Fruit fly (Drosophila melanogaster) whole organism, pupa: ENCODE measurements around the gene CG1774.

Experiments
- CG13204 ChIP-seq: fragments of 200-800 bp; sonication (Bioruptor generic); optimal IDR thresholded peaks from 2 replicates; lab custom pipeline; 2018; ENCODE audit warnings: missing biosample characterization, mild to moderate bottlenecking, missing genetic modification characterization, moderate library complexity
- CG14655 ChIP-seq: fragments of 200-800 bp; sonication (Bioruptor generic); optimal IDR thresholded peaks from 3 replicates; lab custom pipeline; 2017; ENCODE audit warnings: mild to moderate bottlenecking, missing biosample characterization, missing genetic modification reagents, missing genetic modification characterization
- CG17806 ChIP-seq: fragments of 200-800 bp; sonication (Bioruptor generic); optimal IDR thresholded peaks from 2 replicates; lab custom pipeline; 2018; ENCODE audit warnings: missing biosample characterization, mild to moderate bottlenecking, missing genetic modification characterization, moderate library complexity
- EcR ChIP-seq: fragments of 200-800 bp; sonication (Bioruptor generic); optimal IDR thresholded peaks from 3 replicates; lab custom pipeline; 2019; ENCODE audit warnings: missing biosample characterization, missing genetic modification characterization, mild to moderate bottlenecking, moderate library complexity, missing genetic modification reagents
- gl ChIP-seq: fragments of 200-800 bp; sonication (Bioruptor generic); optimal IDR thresholded peaks from 2 replicates; lab custom pipeline; 2018; ENCODE audit warnings: missing biosample characterization, mild to moderate bottlenecking, missing genetic modification characterization
- rn ChIP-seq: fragments of 200-800 bp; sonication (Bioruptor generic); IDR thresholded peaks from 2 replicates; pipeline ENCODE4 v1.3.6; 2022; ENCODE audit warnings: missing biosample characterization, missing genetic modification characterization

DNA sequence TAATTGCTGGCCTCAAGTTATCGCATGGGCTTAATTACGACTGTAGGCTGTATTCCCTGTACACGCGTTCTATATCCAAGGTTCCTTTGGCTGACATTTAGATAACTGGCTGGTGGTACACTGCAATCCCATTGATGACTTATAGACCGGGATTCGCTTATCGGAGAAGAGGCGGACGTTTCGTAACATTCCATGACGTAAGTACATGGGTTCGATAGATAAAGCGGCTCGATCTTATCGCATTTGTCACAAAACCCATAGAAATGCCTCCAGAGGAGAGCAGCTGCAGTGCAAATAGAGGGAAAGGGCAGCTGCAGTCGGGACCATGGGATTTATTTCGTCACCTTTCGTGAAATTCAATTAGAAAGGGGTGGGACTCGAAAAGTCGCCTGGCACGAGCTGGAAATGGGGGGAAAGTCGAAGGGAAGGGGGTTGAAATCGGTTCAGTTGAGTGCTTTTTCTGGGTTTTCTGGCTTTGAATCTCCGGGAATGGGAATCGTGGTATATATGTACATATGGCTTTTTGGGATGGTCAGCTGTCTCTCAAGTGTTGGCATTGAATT is 14.8 kb downstream of the CG1774 start:
- TF ChIP-seq CG17806 (tag; lab: Kevin White, UChicago) (no peak), CG13204 (GFP tag; lab: Kevin White, UChicago) (no peak), EcR (GFP tag; lab: Kevin White, UChicago) (no peak), CG14655 (GFP tag; lab: Kevin White, UChicago) (no peak), gl (no peak), rn (no peak)
